Worm (Caenorhabditis elegans): ENCODE results near the gene dbn-1.

ce11 chrIII:13713807-13714206 lies 48.1 kb downstream of the dbn-1 start:
- TF ChIP-seq W03F9.2 (tag; optimal IDR thresholded peaks at IDR 0.05) (no peak), him-1 (tag; optimal IDR thresholded peaks at IDR 0.05) (no peak)
